Worm (Caenorhabditis elegans) whole organism, mixed stage, embryonic: Measurements from ENCODE around the gene nas-11.

Experiments used
- elt-3 ChIP-seq: fragments of 150-350 bp; optimal IDR thresholded peaks from 2 replicates; lab custom pipeline; 2014; ENCODE audit warnings: missing biosample characterization, missing genetic modification characterization
- lsy-2 ChIP-seq: fragments of 150-350 bp; optimal IDR thresholded peaks from 2 replicates; lab custom pipeline; 2014; ENCODE audit warnings: missing biosample characterization, missing genetic modification characterization
- pha-4 ChIP-seq: fragments of 150-350 bp; optimal IDR thresholded peaks from 2 replicates; lab custom pipeline; 2018; ENCODE audit warnings: missing biosample characterization, missing genetic modification reagents, missing genetic modification characterization
- snpc-4 ChIP-seq: fragments of 150-350 bp; optimal IDR thresholded peaks from 2 replicates; lab custom pipeline; 2014; ENCODE audit warnings: missing biosample characterization, missing genetic modification characterization
- unc-62 ChIP-seq: fragments of 150-350 bp; optimal IDR thresholded peaks from 2 replicates; lab custom pipeline; 2014; ENCODE audit warnings: missing biosample characterization, missing genetic modification reagents, missing genetic modification characterization

DNA sequence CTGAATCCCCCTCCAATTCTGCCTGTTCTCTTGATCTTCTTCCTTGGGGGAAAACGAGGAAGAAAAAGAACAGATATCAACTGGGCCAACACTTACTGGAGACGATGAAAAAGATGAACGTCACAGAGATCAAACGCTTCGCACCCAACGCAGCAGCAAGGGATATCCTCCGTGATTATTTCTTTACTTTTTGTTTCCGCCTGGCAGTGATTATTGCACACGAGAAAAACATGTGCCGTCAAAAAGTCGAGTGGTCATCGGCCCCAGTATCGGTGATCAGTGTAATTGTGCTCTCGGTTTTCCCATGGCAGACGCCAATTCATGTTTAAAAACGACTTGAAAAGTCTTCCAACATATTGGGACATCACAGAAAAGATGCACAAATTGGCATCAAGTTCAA, 32.1 kb downstream of the nas-11 start:
- no peak for TF ChIP-seq elt-3 (tag; lab: Kevin White, UChicago)
- no peak for TF ChIP-seq unc-62 (GFP tag; lab: Kevin White, UChicago)
- TF ChIP-seq pha-4 (tag; lab: Kevin White, UChicago): no peak
- TF ChIP-seq lsy-2 (tag; lab: Kevin White, UChicago): no peak
- no peak for TF ChIP-seq snpc-4 (tag; lab: Kevin White, UChicago)
